Fruit fly (Drosophila melanogaster) whole organism, wandering third instar larva: ENCODE data around the gene Nepl17.

Source experiments
- Abd-B ChIP-seq: fragments of >200 bp; optimal IDR thresholded peaks from 2 replicates; lab custom pipeline; 2017; ENCODE audit warnings: missing biosample characterization, missing genetic modification characterization
- CG32264 ChIP-seq: fragments of 200-800 bp; sonication (Bioruptor generic); optimal IDR thresholded peaks from 2 replicates; lab custom pipeline; 2016; ENCODE audit warnings: missing biosample characterization, missing genetic modification characterization
- CG9705 ChIP-seq: fragments of 200-800 bp; sonication (Bioruptor generic); optimal IDR thresholded peaks from 2 replicates; lab custom pipeline; 2018; ENCODE audit warnings: missing biosample characterization, mild to moderate bottlenecking, missing genetic modification characterization
- CrebA ChIP-seq: fragments of 200-800 bp; sonication (Bioruptor generic); optimal IDR thresholded peaks from 2 replicates; lab custom pipeline; 2016; ENCODE audit warnings: missing biosample characterization, mild to moderate bottlenecking, missing genetic modification characterization, borderline replicate concordance
- Dif ChIP-seq: fragments of 200-275, 200-300 bp; sonication (Bioruptor generic); optimal IDR thresholded peaks from 2 replicates; lab custom pipeline; 2018; ENCODE audit warnings: missing biosample characterization, missing genetic modification characterization; ENCODE audit not compliant: partially characterized antibody
- GATAd ChIP-seq: sonication (Bioruptor generic); optimal IDR thresholded peaks from 2 replicates; lab custom pipeline; 2016; ENCODE audit warnings: missing biosample characterization, missing genetic modification characterization
- HLH106 ChIP-seq: fragments of 200-800 bp; optimal IDR thresholded peaks from 3 replicates; lab custom pipeline; 2019; ENCODE audit warnings: missing biosample characterization, mild to moderate bottlenecking, missing genetic modification characterization, moderate library complexity
- Hnf4 ChIP-seq: fragments of 200-800 bp; sonication (Bioruptor generic); optimal IDR thresholded peaks from 2 replicates; lab custom pipeline; 2016; ENCODE audit warnings: missing biosample characterization, mild to moderate bottlenecking, missing genetic modification characterization
- Hr78 ChIP-seq: fragments of >200 bp; optimal IDR thresholded peaks from 2 replicates; lab custom pipeline; 2017; ENCODE audit warnings: missing biosample characterization, missing genetic modification characterization
- Hr83 ChIP-seq: fragments of 200-300 bp; sonication (Bioruptor generic); optimal IDR thresholded peaks from 2 replicates; lab custom pipeline; 2016; ENCODE audit warnings: missing biosample characterization, mild to moderate bottlenecking, missing genetic modification characterization, moderate library complexity; ENCODE audit not compliant: poor library complexity, severe bottlenecking
- Mio ChIP-seq: sonication (Bioruptor generic); optimal IDR thresholded peaks from 2 replicates; lab custom pipeline; 2016; ENCODE audit warnings: missing biosample characterization, missing genetic modification characterization
- Myc ChIP-seq: fragments of >200 bp; optimal IDR thresholded peaks from 2 replicates; lab custom pipeline; 2017
- OdsH ChIP-seq: fragments of 200-800 bp; sonication (Bioruptor generic); optimal IDR thresholded peaks from 2 replicates; lab custom pipeline; 2016; ENCODE audit warnings: missing biosample characterization, mild to moderate bottlenecking, missing genetic modification characterization
- Rel ChIP-seq, 2 experiments: fragments of 200-800 bp; sonication (Bioruptor generic) in 1 of 2; optimal IDR thresholded peaks; 2 replicates in 1 of 2; 3 replicates in 1 of 2; lab custom pipeline; 2016 to 2019; ENCODE audit warnings: mild to moderate bottlenecking in 2 of 2, missing biosample characterization in 2 of 2, missing genetic modification characterization in 2 of 2, moderate library complexity in 1 of 2
- Sp1 ChIP-seq: fragments of 200-800 bp; sonication (Bioruptor generic); optimal IDR thresholded peaks from 3 replicates; lab custom pipeline; 2019; ENCODE audit warnings: missing biosample characterization, mild to moderate bottlenecking, missing genetic modification characterization, moderate library complexity
- Vsx2 ChIP-seq: fragments of 200-300, 225-300 bp; sonication (Bioruptor generic); optimal IDR thresholded peaks from 2 replicates; lab custom pipeline; 2018; ENCODE audit warnings: missing biosample characterization, missing genetic modification characterization; ENCODE audit not compliant: partially characterized antibody
- br ChIP-seq: fragments of 200-800 bp; sonication (Bioruptor generic); optimal IDR thresholded peaks from 2 replicates; lab custom pipeline; 2016; ENCODE audit warnings: missing biosample characterization, missing genetic modification characterization
- dl ChIP-seq, 2 experiments: fragments of 175-275, 200-275 bp in 1 of 2; fragments of 200-275 bp in 1 of 2; sonication (Bioruptor generic); optimal IDR thresholded peaks; lab custom pipeline; 2018; ENCODE audit warnings: mild to moderate bottlenecking in 2 of 2, missing biosample characterization in 2 of 2, missing genetic modification characterization in 2 of 2, moderate library complexity in 2 of 2; ENCODE audit not compliant: partially characterized antibody in 2 of 2, insufficient read depth in 1 of 2
- dmrt93B ChIP-seq: fragments of 200-800 bp; sonication (Bioruptor generic); optimal IDR thresholded peaks from 2 replicates; lab custom pipeline; 2018; ENCODE audit warnings: missing biosample characterization, mild to moderate bottlenecking, missing genetic modification characterization
- ey ChIP-seq: fragments of 200-800 bp; sonication (Bioruptor generic); optimal IDR thresholded peaks from 2 replicates; lab custom pipeline; 2016; ENCODE audit warnings: missing biosample characterization, missing genetic modification characterization
- foxo ChIP-seq, 2 experiments: fragments of 200-800 bp; sonication (Bioruptor generic); optimal IDR thresholded peaks; 2 replicates in 1 of 2; 3 replicates in 1 of 2; lab custom pipeline; 2016 to 2017; ENCODE audit warnings: missing biosample characterization in 2 of 2, missing genetic modification characterization in 2 of 2
- fru ChIP-seq: fragments of 200-800 bp; sonication (Bioruptor generic); optimal IDR thresholded peaks from 3 replicates; lab custom pipeline; 2016; ENCODE audit warnings: missing biosample characterization, mild to moderate bottlenecking, missing genetic modification characterization
- h ChIP-seq: fragments of 200-800 bp; sonication (Bioruptor generic); optimal IDR thresholded peaks from 3 replicates; lab custom pipeline; 2016; ENCODE audit warnings: missing biosample characterization, mild to moderate bottlenecking, missing genetic modification characterization
- jim ChIP-seq: fragments of 175-275, 200-325 bp; sonication (Bioruptor generic); optimal IDR thresholded peaks from 2 replicates; lab custom pipeline; 2016; ENCODE audit warnings: missing biosample characterization, mild to moderate bottlenecking, missing genetic modification characterization
- lola ChIP-seq: fragments of >200 bp; optimal IDR thresholded peaks from 2 replicates; lab custom pipeline; 2017; ENCODE audit warnings: missing biosample characterization, missing genetic modification characterization
- pan ChIP-seq: fragments of >200 bp; optimal IDR thresholded peaks from 2 replicates; lab custom pipeline; 2017
- psq ChIP-seq: fragments of 200-800 bp; sonication (Bioruptor generic); optimal IDR thresholded peaks from 3 replicates; lab custom pipeline; 2017; ENCODE audit warnings: missing biosample characterization, mild to moderate bottlenecking, missing genetic modification characterization, moderate library complexity
- rgr ChIP-seq: fragments of 200-800 bp; sonication (Bioruptor generic); optimal IDR thresholded peaks from 3 replicates; lab custom pipeline; 2016; ENCODE audit warnings: missing biosample characterization, mild to moderate bottlenecking, missing genetic modification characterization
- sage ChIP-seq: fragments of 200-800 bp; sonication (Bioruptor generic); optimal IDR thresholded peaks from 2 replicates; lab custom pipeline; 2016; ENCODE audit warnings: missing biosample characterization, mild to moderate bottlenecking, missing genetic modification characterization
- sv ChIP-seq: fragments of 200-800 bp; sonication (Bioruptor generic); optimal IDR thresholded peaks from 3 replicates; lab custom pipeline; 2016; ENCODE audit warnings: missing biosample characterization, missing genetic modification characterization
- tai ChIP-seq: sonication (Bioruptor generic); optimal IDR thresholded peaks from 2 replicates; lab custom pipeline; 2016; ENCODE audit warnings: missing biosample characterization, missing genetic modification characterization
- usp ChIP-seq: fragments of >200 bp; optimal IDR thresholded peaks from 2 replicates; lab custom pipeline; 2017; ENCODE audit warnings: missing biosample characterization, missing genetic modification characterization
- woc ChIP-seq: sonication (Bioruptor generic); optimal IDR thresholded peaks from 2 replicates; lab custom pipeline; 2016; ENCODE audit warnings: missing biosample characterization, mild to moderate bottlenecking, missing genetic modification characterization

Nepl17 gene

dm6 chr3R:28872605-28873004 lies at the start of gene Nepl17:
Gene Nepl17 (plus strand): TSS chr3R:28872905.
- TF ChIP-seq Rel (GFP tag; optimal IDR thresholded peaks at IDR 0.05; lab: Kevin White, UChicago) (no peak), Rel (tag; optimal IDR thresholded peaks at IDR 0.05; lab: Kevin White, UChicago) (peak; percentile 56), CG9705 (no peak)

dm6 chr3R:28827222-28827621 lies 45.5 kb upstream of the Nepl17 start:
- TF ChIP-seq jim (GFP tag; lab: Kevin White, UChicago) = no peak
- no peak for TF ChIP-seq Rel (GFP tag; optimal IDR thresholded peaks at IDR 0.05; lab: Kevin White, UChicago)
- no peak for TF ChIP-seq Rel (tag; optimal IDR thresholded peaks at IDR 0.05; lab: Kevin White, UChicago)
- no peak for TF ChIP-seq Myc (lab: Kevin White, UChicago)
- no peak for TF ChIP-seq br (GFP tag; lab: Kevin White, UChicago)
- no peak for TF ChIP-seq Hr78 (GFP tag; lab: Kevin White, UChicago)
- TF ChIP-seq dl (GFP tag; optimal IDR thresholded peaks at IDR 0.05; lab: Kevin White, UChicago; ENCODE audit: insufficient read depth in 1 of 2, partially characterized antibody in 2 of 2) = no peak
- no peak for TF ChIP-seq tai (GFP tag; lab: Kevin White, UChicago)
- no peak for TF ChIP-seq Abd-B (GFP tag; lab: Kevin White, UChicago)
- no peak for TF ChIP-seq pan (lab: Kevin White, UChicago)
- no peak for TF ChIP-seq Hr83 (GFP tag; lab: Kevin White, UChicago)
- no peak for TF ChIP-seq foxo (GFP tag; optimal IDR thresholded peaks at IDR 0.05; lab: Kevin White, UChicago)
- TF ChIP-seq rgr (GFP tag; lab: Kevin White, UChicago) = no peak
- no peak for TF ChIP-seq CrebA (GFP tag; lab: Kevin White, UChicago)
- no peak for TF ChIP-seq h (GFP tag; lab: Kevin White, UChicago)
- TF ChIP-seq sv = no peak
- TF ChIP-seq Sp1 = no peak
- TF ChIP-seq psq (GFP tag; lab: Kevin White, UChicago) = no peak
- TF ChIP-seq Dif (GFP tag; lab: Kevin White, UChicago) = no peak

dm6 chr3R:28829328-28829916 lies 43.3 kb upstream of the Nepl17 start:
- no peak for TF ChIP-seq usp (GFP tag; lab: Kevin White, UChicago)
- no peak for TF ChIP-seq Hnf4 (GFP tag; lab: Kevin White, UChicago)
- TF ChIP-seq Myc (lab: Kevin White, UChicago) = no peak
- no peak for TF ChIP-seq br (GFP tag; lab: Kevin White, UChicago)
- TF ChIP-seq Sp1 = no peak
- TF ChIP-seq Mio (GFP tag; lab: Kevin White, UChicago) = no peak
- no peak for TF ChIP-seq HLH106 (tag; lab: Kevin White, UChicago)
- TF ChIP-seq, all 38 proteins: peak for 0

dm6 chr3R:28830746-28831145 lies 42.0 kb upstream of the Nepl17 start:
- TF ChIP-seq Rel (GFP tag; optimal IDR thresholded peaks at IDR 0.05; lab: Kevin White, UChicago) = no peak
- TF ChIP-seq Rel (tag; optimal IDR thresholded peaks at IDR 0.05; lab: Kevin White, UChicago) = peak; percentile 64
- TF ChIP-seq HLH106 (tag; lab: Kevin White, UChicago) = peak; percentile 60
- TF ChIP-seq GATAd (GFP tag; lab: Kevin White, UChicago) = no peak
- TF ChIP-seq Sp1 = no peak
- no peak for TF ChIP-seq Myc (lab: Kevin White, UChicago)
- no peak for TF ChIP-seq jim (GFP tag; lab: Kevin White, UChicago)
- peak; percentile 2 for TF ChIP-seq rgr (GFP tag; lab: Kevin White, UChicago)
- TF ChIP-seq sage (GFP tag; lab: Kevin White, UChicago) = no peak
- TF ChIP-seq foxo (GFP tag; optimal IDR thresholded peaks at IDR 0.05; lab: Kevin White, UChicago) = no peak
- no peak for TF ChIP-seq Vsx2 (GFP tag; lab: Kevin White, UChicago)
- no peak for TF ChIP-seq tai (GFP tag; lab: Kevin White, UChicago)
- no peak for TF ChIP-seq woc
- no peak for TF ChIP-seq lola (GFP tag; lab: Kevin White, UChicago)
- TF ChIP-seq Dif (GFP tag; lab: Kevin White, UChicago) = no peak
- TF ChIP-seq br (GFP tag; lab: Kevin White, UChicago) = peak; percentile 44
- peak; percentile 16 for TF ChIP-seq OdsH (GFP tag; lab: Kevin White, UChicago)
- peak; percentile 7 for TF ChIP-seq psq (GFP tag; lab: Kevin White, UChicago)
- no peak for TF ChIP-seq dmrt93B
- peak; percentile 45 for TF ChIP-seq ey (GFP tag; lab: Kevin White, UChicago)
- TF ChIP-seq fru (GFP tag; lab: Kevin White, UChicago) = peak; percentile 49
- TF ChIP-seq CG32264 (GFP tag; lab: Kevin White, UChicago) = no peak
